Worm (Caenorhabditis elegans) whole organism, L3 larva: ENCODE data around the gene Y82E9BR.3.

ENCODE experiments used
- R02D3.7 ChIP-seq: fragments of 150-350 bp; optimal IDR thresholded peaks from 2 replicates; lab custom pipeline; 2014; ENCODE audit warnings: missing biosample characterization, missing genetic modification characterization
- ZK546.5 ChIP-seq: sonication (generic microtip); optimal IDR thresholded peaks from 2 replicates; lab custom pipeline; 2017; ENCODE audit warnings: missing biosample characterization, missing genetic modification characterization
- aly-2 ChIP-seq: fragments of 150-350 bp; optimal IDR thresholded peaks from 2 replicates; lab custom pipeline; 2014; ENCODE audit warnings: missing biosample characterization, missing genetic modification characterization
- ama-1 ChIP-seq: fragments of 150-350 bp; optimal IDR thresholded peaks from 2 replicates; lab custom pipeline; 2018
- ceh-16 ChIP-seq: sonication (generic microtip); optimal IDR thresholded peaks from 2 replicates; lab custom pipeline; 2017; ENCODE audit warnings: missing biosample characterization, missing genetic modification characterization
- ceh-28 ChIP-seq: fragments of 150-350 bp; optimal IDR thresholded peaks from 2 replicates; lab custom pipeline; 2014; ENCODE audit warnings: missing biosample characterization, missing genetic modification reagents, missing genetic modification characterization
- ceh-82 ChIP-seq: fragments of 150-350 bp; optimal IDR thresholded peaks from 2 replicates; lab custom pipeline; 2014; ENCODE audit warnings: missing biosample characterization, missing genetic modification characterization
- ceh-9 ChIP-seq: sonication (generic microtip); optimal IDR thresholded peaks from 2 replicates; lab custom pipeline; 2018; ENCODE audit warnings: missing biosample characterization, missing genetic modification characterization
- daf-12 ChIP-seq: fragments of 150-350 bp; optimal IDR thresholded peaks from 2 replicates; lab custom pipeline; 2014; ENCODE audit warnings: missing biosample characterization, missing genetic modification reagents, missing genetic modification characterization
- egl-27 ChIP-seq: sonication (generic microtip); optimal IDR thresholded peaks from 4 replicates; lab custom pipeline; 2017; ENCODE audit warnings: missing biosample characterization, missing genetic modification reagents, missing genetic modification characterization
- egl-5 ChIP-seq: fragments of 150-350 bp; optimal IDR thresholded peaks from 2 replicates; lab custom pipeline; 2017; ENCODE audit warnings: missing biosample characterization, missing genetic modification reagents, missing genetic modification characterization, inconsistent platforms
- elt-1 ChIP-seq: fragments of 150-350 bp; optimal IDR thresholded peaks from 2 replicates; lab custom pipeline; 2014; ENCODE audit warnings: missing biosample characterization, missing genetic modification characterization
- elt-2 ChIP-seq: sonication (generic microtip); optimal IDR thresholded peaks from 2 replicates; lab custom pipeline; 2016; ENCODE audit warnings: missing genetic modification reagents, mild to moderate bottlenecking, missing genetic modification characterization, missing compliant biosample characterization
- elt-3 ChIP-seq, 3 experiments: fragments of 150-350 bp in 1 of 3; sonication (generic microtip) in 2 of 3; optimal IDR thresholded peaks; 2 replicates in 2 of 3; 4 replicates in 1 of 3; lab custom pipeline; 2014 to 2017; ENCODE audit warnings: missing biosample characterization in 3 of 3, missing genetic modification characterization in 3 of 3
- eor-1 ChIP-seq, 2 experiments: fragments of 150-350 bp; optimal IDR thresholded peaks; 2 replicates each; lab custom pipeline; 2014 to 2018; ENCODE audit warnings: missing biosample characterization in 2 of 2, missing genetic modification characterization in 2 of 2
- fkh-10 ChIP-seq: sonication (generic microtip); optimal IDR thresholded peaks from 2 replicates; lab custom pipeline; 2017; ENCODE audit warnings: missing biosample characterization, missing genetic modification reagents, missing genetic modification characterization
- fkh-2 ChIP-seq: fragments of 150-350 bp; optimal IDR thresholded peaks from 2 replicates; lab custom pipeline; 2014; ENCODE audit warnings: missing biosample characterization, missing genetic modification reagents, missing genetic modification characterization
- fos-1 ChIP-seq: fragments of 150-350 bp; optimal IDR thresholded peaks from 2 replicates; lab custom pipeline; 2014; ENCODE audit warnings: missing biosample characterization, missing genetic modification characterization
- hmg-11 ChIP-seq: sonication (generic microtip); optimal IDR thresholded peaks from 2 replicates; lab custom pipeline; 2016; ENCODE audit warnings: missing genetic modification characterization, missing compliant biosample characterization
- jun-1 ChIP-seq: fragments of 150-350 bp; optimal IDR thresholded peaks from 2 replicates; lab custom pipeline; 2014; ENCODE audit warnings: missing biosample characterization, missing genetic modification reagents, missing genetic modification characterization
- lin-15B ChIP-seq: fragments of 150-350 bp; optimal IDR thresholded peaks from 2 replicates; lab custom pipeline; 2014; ENCODE audit warnings: missing biosample characterization, missing genetic modification characterization
- lin-39 ChIP-seq: fragments of 150-350 bp; optimal IDR thresholded peaks from 2 replicates; lab custom pipeline; 2018; ENCODE audit warnings: missing biosample characterization, missing genetic modification reagents, missing genetic modification characterization
- lsy-12 ChIP-seq: sonication (generic microtip); optimal IDR thresholded peaks from 2 replicates; lab custom pipeline; 2016; ENCODE audit warnings: mild to moderate bottlenecking, missing genetic modification characterization, missing compliant biosample characterization
- mdl-1 ChIP-seq: fragments of 150-350 bp; optimal IDR thresholded peaks from 2 replicates; lab custom pipeline; 2014; ENCODE audit warnings: missing biosample characterization, missing genetic modification characterization
- mml-1 ChIP-seq: fragments of 150-350 bp; sonication (generic microtip); optimal IDR thresholded peaks from 3 replicates; lab custom pipeline; 2014; ENCODE audit warnings: missing biosample characterization, missing genetic modification characterization
- nfya-1 ChIP-seq: sonication (generic microtip); optimal IDR thresholded peaks from 2 replicates; lab custom pipeline; 2017; ENCODE audit warnings: missing genetic modification characterization, mild to moderate bottlenecking, missing compliant biosample characterization, antibody characterized with exemption, moderate library complexity; ENCODE audit not compliant: insufficient read depth
- nhr-11 ChIP-seq: fragments of 150-350 bp; optimal IDR thresholded peaks from 2 replicates; lab custom pipeline; 2014; ENCODE audit warnings: missing biosample characterization, missing genetic modification characterization
- nhr-12 ChIP-seq: fragments of 150-350 bp; optimal IDR thresholded peaks from 2 replicates; lab custom pipeline; 2014; ENCODE audit warnings: missing biosample characterization, missing genetic modification characterization
- nhr-23 ChIP-seq: fragments of 150-350 bp; optimal IDR thresholded peaks from 2 replicates; lab custom pipeline; 2014; ENCODE audit warnings: missing biosample characterization, missing genetic modification reagents, missing genetic modification characterization
- nhr-237 ChIP-seq: fragments of 150-350 bp; optimal IDR thresholded peaks from 2 replicates; lab custom pipeline; 2014; ENCODE audit warnings: missing biosample characterization, missing genetic modification characterization
- nhr-25 ChIP-seq: sonication (generic microtip); optimal IDR thresholded peaks from 2 replicates; lab custom pipeline; 2017; ENCODE audit warnings: missing biosample characterization, missing genetic modification characterization
- nhr-28 ChIP-seq: fragments of 150-350 bp; optimal IDR thresholded peaks from 2 replicates; lab custom pipeline; 2014; ENCODE audit warnings: missing biosample characterization, missing genetic modification characterization
- nhr-43 ChIP-seq: sonication (generic microtip); optimal IDR thresholded peaks from 2 replicates; lab custom pipeline; 2016; ENCODE audit warnings: mild to moderate bottlenecking, missing genetic modification characterization, missing compliant biosample characterization; ENCODE audit not compliant: poor library complexity, severe bottlenecking
- nhr-67 ChIP-seq: fragments of 150-350 bp; optimal IDR thresholded peaks from 2 replicates; lab custom pipeline; 2014; ENCODE audit warnings: missing biosample characterization, missing genetic modification characterization
- nhr-76 ChIP-seq: fragments of 150-350 bp; sonication (generic microtip); optimal IDR thresholded peaks from 5 replicates; lab custom pipeline; 2014; ENCODE audit warnings: missing biosample characterization, missing genetic modification characterization
- nhr-77 ChIP-seq: fragments of 150-350 bp; optimal IDR thresholded peaks from 2 replicates; lab custom pipeline; 2014; ENCODE audit warnings: missing biosample characterization, missing genetic modification characterization
- pha-4 ChIP-seq: fragments of 150-350 bp; optimal IDR thresholded peaks from 2 replicates; lab custom pipeline; 2014; ENCODE audit warnings: missing biosample characterization, missing genetic modification reagents, missing genetic modification characterization
- pqm-1 ChIP-seq: fragments of 150-350 bp; optimal IDR thresholded peaks from 2 replicates; lab custom pipeline; 2017; ENCODE audit warnings: missing biosample characterization, missing genetic modification characterization, inconsistent platforms
- sea-2 ChIP-seq: fragments of 150-350 bp; sonication (generic microtip); optimal IDR thresholded peaks from 4 replicates; lab custom pipeline; 2014; ENCODE audit warnings: missing biosample characterization, missing genetic modification reagents, missing genetic modification characterization
- skn-1 ChIP-seq: fragments of 150-350 bp; optimal IDR thresholded peaks from 2 replicates; lab custom pipeline; 2014; ENCODE audit warnings: missing biosample characterization, missing genetic modification characterization
- snpc-4 ChIP-seq: fragments of 150-350 bp; optimal IDR thresholded peaks from 2 replicates; lab custom pipeline; 2014; ENCODE audit warnings: missing biosample characterization, missing genetic modification characterization
- tbx-2 ChIP-seq: sonication (generic microtip); optimal IDR thresholded peaks from 2 replicates; lab custom pipeline; 2016; ENCODE audit warnings: mild to moderate bottlenecking, missing genetic modification characterization, missing compliant biosample characterization
- unc-39 ChIP-seq: sonication (generic microtip); optimal IDR thresholded peaks from 4 replicates; lab custom pipeline; 2017; ENCODE audit warnings: missing biosample characterization, missing genetic modification characterization
- unc-62 ChIP-seq: fragments of 150-350 bp; sonication (generic microtip); optimal IDR thresholded peaks from 4 replicates; lab custom pipeline; 2014; ENCODE audit warnings: missing biosample characterization, missing genetic modification reagents, missing genetic modification characterization
- zag-1 ChIP-seq: fragments of 150-350 bp; optimal IDR thresholded peaks from 2 replicates; lab custom pipeline; 2014; ENCODE audit warnings: missing biosample characterization, missing genetic modification characterization
- ztf-11 ChIP-seq: fragments of 150-350 bp; optimal IDR thresholded peaks from 2 replicates; lab custom pipeline; 2014; ENCODE audit warnings: missing biosample characterization, missing genetic modification characterization
- ztf-4 ChIP-seq: fragments of 150-350 bp; optimal IDR thresholded peaks from 2 replicates; lab custom pipeline; 2014; ENCODE audit warnings: missing biosample characterization, missing genetic modification characterization

Gene Y82E9BR.3

DNA sequence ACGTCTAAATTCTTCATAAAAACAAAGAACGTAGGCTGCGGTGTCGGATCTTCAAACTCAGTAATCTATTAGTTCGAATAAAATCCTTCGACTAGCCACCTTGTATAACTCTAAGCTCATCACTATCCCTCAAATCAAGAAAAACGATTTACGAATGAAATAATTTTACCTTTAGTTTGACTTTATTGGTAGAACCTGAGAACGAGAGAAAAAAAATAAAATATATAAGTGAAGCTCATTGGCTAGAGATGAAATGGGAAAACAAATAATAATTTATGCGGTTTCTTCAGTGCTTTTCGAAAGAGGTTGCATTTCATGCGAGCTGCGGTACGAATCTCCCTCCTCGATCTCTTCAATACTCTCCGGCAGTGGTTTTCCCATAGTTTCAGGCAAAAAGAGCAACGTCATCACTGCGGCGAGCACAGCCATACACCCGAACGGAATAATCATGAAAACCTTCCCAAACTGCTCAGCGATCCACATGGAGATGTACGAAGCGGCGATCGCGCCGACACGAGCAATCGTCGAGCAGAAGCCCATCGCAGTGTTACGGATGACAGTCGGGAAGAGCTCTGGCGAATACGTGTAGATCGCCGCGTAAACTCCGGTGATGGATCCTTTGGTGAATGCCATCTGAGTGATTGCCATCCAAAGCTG lies 832 bp downstream of the Y82E9BR.3 start:
- no peak for TF ChIP-seq ceh-9 (tag; lab: Kevin White, UChicago)
- TF ChIP-seq egl-27 (tag; lab: Kevin White, UChicago) = no peak
- peak; percentile 88 for TF ChIP-seq lsy-12 (tag; lab: Kevin White, UChicago)
- TF ChIP-seq ama-1 = peak; percentile 80
- peak; percentile 31 for TF ChIP-seq nfya-1 (tag; lab: Kevin White, UChicago)
- no peak for TF ChIP-seq elt-1
- TF ChIP-seq jun-1 (tag; lab: Kevin White, UChicago) = peak; percentile 59
- no peak for TF ChIP-seq daf-12 (tag; lab: Kevin White, UChicago)
- TF ChIP-seq tbx-2 (tag; lab: Kevin White, UChicago) = peak; percentile 26
- no peak for TF ChIP-seq sea-2 (GFP tag; lab: Kevin White, UChicago)
- no peak for TF ChIP-seq nhr-76 (tag; lab: Kevin White, UChicago)
- TF ChIP-seq lin-15B (tag; lab: Kevin White, UChicago) = no peak
- no peak for TF ChIP-seq elt-3 (tag; optimal IDR thresholded peaks at IDR 0.05; lab: Kevin White, UChicago)
- TF ChIP-seq skn-1 (tag; lab: Kevin White, UChicago) = no peak
- no peak for TF ChIP-seq fkh-2 (tag; lab: Kevin White, UChicago)
- peak; percentile 67 for TF ChIP-seq ceh-28 (tag; lab: Kevin White, UChicago)
- TF ChIP-seq snpc-4 (tag; lab: Kevin White, UChicago) = no peak
- TF ChIP-seq unc-62 (GFP tag; lab: Kevin White, UChicago) = peak; percentile 19
- TF ChIP-seq lin-39 (tag; lab: Kevin White, UChicago) = peak; percentile 16
- no peak for TF ChIP-seq hmg-11 (tag; lab: Kevin White, UChicago)
- peak; percentile 51 for TF ChIP-seq R02D3.7
- TF ChIP-seq nhr-12 (tag; lab: Kevin White, UChicago) = no peak
- TF ChIP-seq fos-1 (tag; lab: Kevin White, UChicago) = peak; percentile 75
- no peak for TF ChIP-seq nhr-77
- no peak for TF ChIP-seq ceh-82 (tag; lab: Kevin White, UChicago)
- TF ChIP-seq nhr-43 = peak; percentile 82
- TF ChIP-seq mdl-1 (tag; lab: Kevin White, UChicago) = no peak
- peak; percentile 26 for TF ChIP-seq nhr-23 (tag; lab: Kevin White, UChicago)
- TF ChIP-seq elt-2 (tag; lab: Kevin White, UChicago) = peak; percentile 59
- peak; percentile 67 for TF ChIP-seq pqm-1 (tag; lab: Kevin White, UChicago)
- TF ChIP-seq mml-1 = no peak
- TF ChIP-seq nhr-28 (tag; lab: Kevin White, UChicago) = peak; percentile 18
- no peak for TF ChIP-seq unc-39 (tag; lab: Kevin White, UChicago)
- TF ChIP-seq zag-1 (tag; lab: Kevin White, UChicago) = peak; percentile 12
- TF ChIP-seq nhr-25 (tag; lab: Kevin White, UChicago) = peak; percentile 9
- peak; percentile 57 for TF ChIP-seq ZK546.5
- no peak for TF ChIP-seq egl-5 (tag; lab: Kevin White, UChicago)
- no peak for TF ChIP-seq nhr-11 (tag; lab: Kevin White, UChicago)
- no peak for TF ChIP-seq ztf-4 (tag; lab: Kevin White, UChicago)
- TF ChIP-seq ceh-16 = no peak
- TF ChIP-seq eor-1 (tag; optimal IDR thresholded peaks at IDR 0.05; lab: Kevin White, UChicago) = no peak
- TF ChIP-seq pha-4 (tag; lab: Kevin White, UChicago) = peak; percentile 64
- no peak for TF ChIP-seq nhr-67 (tag; lab: Kevin White, UChicago)
- no peak for TF ChIP-seq fkh-10 (GFP tag; lab: Kevin White, UChicago)
- TF ChIP-seq ztf-11 (tag; lab: Kevin White, UChicago) = no peak
- TF ChIP-seq nhr-237 (tag; lab: Kevin White, UChicago) = no peak
- TF ChIP-seq aly-2 (tag; lab: Kevin White, UChicago) = peak; percentile 84
